Worm (Caenorhabditis elegans): ENCODE measurements around the gene R13A5.10.

The R13A5.10 gene

DNA sequence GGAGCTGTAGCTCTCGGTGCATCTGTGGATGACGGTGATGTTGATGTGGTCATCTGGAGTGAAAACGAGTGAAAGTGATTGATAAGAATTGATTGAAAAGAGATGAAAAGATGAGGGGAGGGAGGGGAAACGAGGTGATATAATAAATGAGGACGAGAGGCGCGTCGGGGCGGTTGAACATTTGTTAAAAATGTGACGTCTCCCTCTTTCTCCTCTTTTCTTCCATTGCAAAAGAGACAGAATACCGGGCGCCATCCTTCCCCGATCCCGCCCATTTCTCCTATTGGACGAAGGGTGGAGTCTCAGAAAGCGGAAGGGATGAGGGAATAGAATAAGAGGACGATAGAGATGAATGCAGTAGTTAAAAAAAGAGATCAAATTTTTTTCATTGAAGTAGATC, 48.1 kb downstream of the R13A5.10 start (continued):
- TF ChIP-seq nhr-10 (tag; optimal IDR thresholded peaks at IDR 0.05) (no peak), snpc-4 (tag; optimal IDR thresholded peaks at IDR 0.05) (no peak), mbf-1 (tag; optimal IDR thresholded peaks at IDR 0.05) (no peak), R02D3.7 (tag; optimal IDR thresholded peaks at IDR 0.05) (no peak), sem-4 (tag; optimal IDR thresholded peaks at IDR 0.05) (no peak)

DNA sequence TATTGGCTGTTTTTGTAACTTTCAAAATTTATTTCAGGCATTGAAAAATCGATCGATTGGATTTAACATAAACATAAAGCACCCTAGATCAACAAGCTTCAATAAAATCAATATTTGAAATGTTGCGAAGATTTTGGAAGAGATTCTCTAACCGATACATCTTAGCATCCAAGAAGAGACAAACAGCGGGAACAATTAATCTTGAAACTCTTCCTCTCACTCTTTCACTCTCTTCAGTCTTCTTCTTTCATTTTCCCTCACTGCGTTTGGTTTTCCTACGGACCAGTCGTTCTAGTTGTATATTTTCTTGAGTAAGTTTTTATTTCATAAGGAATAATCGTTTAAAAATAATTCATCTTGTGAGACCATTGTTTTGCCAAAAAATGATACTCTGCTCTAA, 49.8 kb downstream of the R13A5.10 start:
- TF ChIP-seq nhr-129 (tag; optimal IDR thresholded peaks at IDR 0.05) (no peak), lsy-2 (tag; optimal IDR thresholded peaks at IDR 0.05) (peak in 1 of 2 experiments; percentile 8), mab-5 (tag; optimal IDR thresholded peaks at IDR 0.05) (peak; percentile 13), unc-55 (GFP tag; optimal IDR thresholded peaks at IDR 0.05) (peak; percentile 54)
